Worm (Caenorhabditis elegans) whole organism, mixed stage, embryonic: ENCODE data around the gene rpl-16.

Experiments
- ceh-39 ChIP-seq: fragments of 150-350 bp; optimal IDR thresholded peaks from 2 replicates; lab custom pipeline; 2014; ENCODE audit warnings: missing biosample characterization, missing genetic modification characterization
- ceh-83 ChIP-seq: fragments of 200-800 bp; sonication (Bioruptor generic); optimal IDR thresholded peaks from 2 replicates; lab custom pipeline; 2018; ENCODE audit warnings: mild to moderate bottlenecking, missing genetic modification characterization, missing compliant biosample characterization
- drap-1 ChIP-seq: fragments of 200-800 bp; sonication (Bioruptor generic); optimal IDR thresholded peaks from 3 replicates; lab custom pipeline; 2018; ENCODE audit warnings: mild to moderate bottlenecking, missing genetic modification characterization, missing compliant biosample characterization
- elt-1 ChIP-seq: sonication (generic microtip); optimal IDR thresholded peaks from 2 replicates; lab custom pipeline; 2017; ENCODE audit warnings: missing genetic modification characterization, mild to moderate bottlenecking, missing compliant biosample characterization, antibody characterized with exemption, moderate library complexity, borderline replicate concordance; ENCODE audit not compliant: insufficient read depth
- elt-3 ChIP-seq: fragments of 150-350 bp; optimal IDR thresholded peaks from 2 replicates; lab custom pipeline; 2014; ENCODE audit warnings: missing biosample characterization, missing genetic modification characterization
- flh-1 ChIP-seq: fragments of 200-800 bp; sonication (Bioruptor generic); optimal IDR thresholded peaks from 2 replicates; lab custom pipeline; 2018; ENCODE audit warnings: mild to moderate bottlenecking, missing genetic modification characterization, moderate library complexity, missing compliant biosample characterization
- nhr-237 ChIP-seq: fragments of 150-350 bp; optimal IDR thresholded peaks from 2 replicates; lab custom pipeline; 2014; ENCODE audit warnings: missing biosample characterization, missing genetic modification characterization
- snpc-4 ChIP-seq: fragments of 150-350 bp; optimal IDR thresholded peaks from 2 replicates; lab custom pipeline; 2014; ENCODE audit warnings: missing biosample characterization, missing genetic modification characterization
- unc-39 ChIP-seq: fragments of 150-350 bp; optimal IDR thresholded peaks from 2 replicates; lab custom pipeline; 2014; ENCODE audit warnings: missing biosample characterization, missing genetic modification characterization
- unc-62 ChIP-seq: fragments of 150-350 bp; optimal IDR thresholded peaks from 2 replicates; lab custom pipeline; 2014; ENCODE audit warnings: missing biosample characterization, missing genetic modification reagents, missing genetic modification characterization
- ztf-11 ChIP-seq: fragments of 150-350 bp; optimal IDR thresholded peaks from 2 replicates; lab custom pipeline; 2014; ENCODE audit warnings: missing biosample characterization, missing genetic modification characterization

- TF ChIP-seq ceh-39 (tag; lab: Kevin White, UChicago) = no peak
- TF ChIP-seq ceh-83 (GFP tag; lab: Kevin White, UChicago) = no peak
- TF ChIP-seq elt-1 = no peak
- no peak for TF ChIP-seq unc-39
- TF ChIP-seq flh-1 = no peak
- no peak for TF ChIP-seq elt-3 (tag; lab: Kevin White, UChicago)
- no peak for TF ChIP-seq nhr-237 (tag; lab: Kevin White, UChicago)
- TF ChIP-seq ztf-11 = no peak
- no peak for TF ChIP-seq snpc-4 (tag; lab: Kevin White, UChicago)
- TF ChIP-seq drap-1 (GFP tag; lab: Kevin White, UChicago) = no peak
- TF ChIP-seq unc-62 (GFP tag; lab: Kevin White, UChicago) = no peak
These were observed 1.1 kb downstream of the rpl-16 start, which contains the start of gene M01F1.8 for ce11 chrIII:3502215-3502838.
